Worm (Caenorhabditis elegans) whole organism, L3 larva: ENCODE data around the gene C02B8.7.
"Not testable (repeated sequence)": the region's sequence is repeated elsewhere in the genome, so short reads cannot be mapped to it uniquely, and the experiment has no call there.

Source experiments
- R02D3.7 ChIP-seq: fragments of 150-350 bp; optimal IDR thresholded peaks from 2 replicates; lab custom pipeline; 2014; ENCODE audit warnings: missing biosample characterization, missing genetic modification characterization
- ZK546.5 ChIP-seq: sonication (generic microtip); optimal IDR thresholded peaks from 2 replicates; lab custom pipeline; 2017; ENCODE audit warnings: missing biosample characterization, missing genetic modification characterization
- aly-2 ChIP-seq: fragments of 150-350 bp; optimal IDR thresholded peaks from 2 replicates; lab custom pipeline; 2014; ENCODE audit warnings: missing biosample characterization, missing genetic modification characterization
- ceh-16 ChIP-seq: sonication (generic microtip); optimal IDR thresholded peaks from 2 replicates; lab custom pipeline; 2017; ENCODE audit warnings: missing biosample characterization, missing genetic modification characterization
- ceh-28 ChIP-seq: fragments of 150-350 bp; optimal IDR thresholded peaks from 2 replicates; lab custom pipeline; 2014; ENCODE audit warnings: missing biosample characterization, missing genetic modification reagents, missing genetic modification characterization
- daf-12 ChIP-seq: fragments of 150-350 bp; optimal IDR thresholded peaks from 2 replicates; lab custom pipeline; 2014; ENCODE audit warnings: missing biosample characterization, missing genetic modification reagents, missing genetic modification characterization
- egl-27 ChIP-seq: sonication (generic microtip); optimal IDR thresholded peaks from 4 replicates; lab custom pipeline; 2017; ENCODE audit warnings: missing biosample characterization, missing genetic modification reagents, missing genetic modification characterization
- egl-5 ChIP-seq: fragments of 150-350 bp; optimal IDR thresholded peaks from 2 replicates; lab custom pipeline; 2017; ENCODE audit warnings: missing biosample characterization, missing genetic modification reagents, missing genetic modification characterization, inconsistent platforms
- elt-1 ChIP-seq: fragments of 150-350 bp; optimal IDR thresholded peaks from 2 replicates; lab custom pipeline; 2014; ENCODE audit warnings: missing biosample characterization, missing genetic modification characterization
- elt-2 ChIP-seq: sonication (generic microtip); optimal IDR thresholded peaks from 2 replicates; lab custom pipeline; 2016; ENCODE audit warnings: missing genetic modification reagents, mild to moderate bottlenecking, missing genetic modification characterization, missing compliant biosample characterization
- elt-3 ChIP-seq, 3 experiments: fragments of 150-350 bp in 1 of 3; sonication (generic microtip) in 2 of 3; optimal IDR thresholded peaks; 2 replicates in 2 of 3; 4 replicates in 1 of 3; lab custom pipeline; 2014 to 2017; ENCODE audit warnings: missing biosample characterization in 3 of 3, missing genetic modification characterization in 3 of 3
- eor-1 ChIP-seq, 2 experiments: fragments of 150-350 bp; optimal IDR thresholded peaks; 2 replicates each; lab custom pipeline; 2014 to 2018; ENCODE audit warnings: missing biosample characterization in 2 of 2, missing genetic modification characterization in 2 of 2
- fkh-10 ChIP-seq: sonication (generic microtip); optimal IDR thresholded peaks from 2 replicates; lab custom pipeline; 2017; ENCODE audit warnings: missing biosample characterization, missing genetic modification reagents, missing genetic modification characterization
- fkh-2 ChIP-seq: fragments of 150-350 bp; optimal IDR thresholded peaks from 2 replicates; lab custom pipeline; 2014; ENCODE audit warnings: missing biosample characterization, missing genetic modification reagents, missing genetic modification characterization
- fos-1 ChIP-seq: fragments of 150-350 bp; optimal IDR thresholded peaks from 2 replicates; lab custom pipeline; 2014; ENCODE audit warnings: missing biosample characterization, missing genetic modification characterization
- hmg-11 ChIP-seq: sonication (generic microtip); optimal IDR thresholded peaks from 2 replicates; lab custom pipeline; 2016; ENCODE audit warnings: missing genetic modification characterization, missing compliant biosample characterization
- lin-15B ChIP-seq: fragments of 150-350 bp; optimal IDR thresholded peaks from 2 replicates; lab custom pipeline; 2014; ENCODE audit warnings: missing biosample characterization, missing genetic modification characterization
- lin-39 ChIP-seq: fragments of 150-350 bp; optimal IDR thresholded peaks from 2 replicates; lab custom pipeline; 2018; ENCODE audit warnings: missing biosample characterization, missing genetic modification reagents, missing genetic modification characterization
- lsy-12 ChIP-seq: sonication (generic microtip); optimal IDR thresholded peaks from 2 replicates; lab custom pipeline; 2016; ENCODE audit warnings: mild to moderate bottlenecking, missing genetic modification characterization, missing compliant biosample characterization
- mdl-1 ChIP-seq: fragments of 150-350 bp; optimal IDR thresholded peaks from 2 replicates; lab custom pipeline; 2014; ENCODE audit warnings: missing biosample characterization, missing genetic modification characterization
- mml-1 ChIP-seq: fragments of 150-350 bp; sonication (generic microtip); optimal IDR thresholded peaks from 3 replicates; lab custom pipeline; 2014; ENCODE audit warnings: missing biosample characterization, missing genetic modification characterization
- nfya-1 ChIP-seq: sonication (generic microtip); optimal IDR thresholded peaks from 2 replicates; lab custom pipeline; 2017; ENCODE audit warnings: missing genetic modification characterization, mild to moderate bottlenecking, missing compliant biosample characterization, antibody characterized with exemption, moderate library complexity; ENCODE audit not compliant: insufficient read depth
- nhr-11 ChIP-seq: fragments of 150-350 bp; optimal IDR thresholded peaks from 2 replicates; lab custom pipeline; 2014; ENCODE audit warnings: missing biosample characterization, missing genetic modification characterization
- nhr-12 ChIP-seq: fragments of 150-350 bp; optimal IDR thresholded peaks from 2 replicates; lab custom pipeline; 2014; ENCODE audit warnings: missing biosample characterization, missing genetic modification characterization
- nhr-237 ChIP-seq: fragments of 150-350 bp; optimal IDR thresholded peaks from 2 replicates; lab custom pipeline; 2014; ENCODE audit warnings: missing biosample characterization, missing genetic modification characterization
- nhr-25 ChIP-seq: sonication (generic microtip); optimal IDR thresholded peaks from 2 replicates; lab custom pipeline; 2017; ENCODE audit warnings: missing biosample characterization, missing genetic modification characterization
- nhr-28 ChIP-seq: fragments of 150-350 bp; optimal IDR thresholded peaks from 2 replicates; lab custom pipeline; 2014; ENCODE audit warnings: missing biosample characterization, missing genetic modification characterization
- nhr-43 ChIP-seq: sonication (generic microtip); optimal IDR thresholded peaks from 2 replicates; lab custom pipeline; 2016; ENCODE audit warnings: mild to moderate bottlenecking, missing genetic modification characterization, missing compliant biosample characterization; ENCODE audit not compliant: poor library complexity, severe bottlenecking
- nhr-67 ChIP-seq: fragments of 150-350 bp; optimal IDR thresholded peaks from 2 replicates; lab custom pipeline; 2014; ENCODE audit warnings: missing biosample characterization, missing genetic modification characterization
- nhr-76 ChIP-seq: fragments of 150-350 bp; sonication (generic microtip); optimal IDR thresholded peaks from 5 replicates; lab custom pipeline; 2014; ENCODE audit warnings: missing biosample characterization, missing genetic modification characterization
- nhr-77 ChIP-seq: fragments of 150-350 bp; optimal IDR thresholded peaks from 2 replicates; lab custom pipeline; 2014; ENCODE audit warnings: missing biosample characterization, missing genetic modification characterization
- pha-4 ChIP-seq: fragments of 150-350 bp; optimal IDR thresholded peaks from 2 replicates; lab custom pipeline; 2014; ENCODE audit warnings: missing biosample characterization, missing genetic modification reagents, missing genetic modification characterization
- pqm-1 ChIP-seq: fragments of 150-350 bp; optimal IDR thresholded peaks from 2 replicates; lab custom pipeline; 2017; ENCODE audit warnings: missing biosample characterization, missing genetic modification characterization, inconsistent platforms
- sea-2 ChIP-seq: fragments of 150-350 bp; sonication (generic microtip); optimal IDR thresholded peaks from 4 replicates; lab custom pipeline; 2014; ENCODE audit warnings: missing biosample characterization, missing genetic modification reagents, missing genetic modification characterization
- snpc-4 ChIP-seq: fragments of 150-350 bp; optimal IDR thresholded peaks from 2 replicates; lab custom pipeline; 2014; ENCODE audit warnings: missing biosample characterization, missing genetic modification characterization
- tbx-2 ChIP-seq: sonication (generic microtip); optimal IDR thresholded peaks from 2 replicates; lab custom pipeline; 2016; ENCODE audit warnings: mild to moderate bottlenecking, missing genetic modification characterization, missing compliant biosample characterization
- unc-39 ChIP-seq: sonication (generic microtip); optimal IDR thresholded peaks from 4 replicates; lab custom pipeline; 2017; ENCODE audit warnings: missing biosample characterization, missing genetic modification characterization
- unc-62 ChIP-seq: fragments of 150-350 bp; sonication (generic microtip); optimal IDR thresholded peaks from 4 replicates; lab custom pipeline; 2014; ENCODE audit warnings: missing biosample characterization, missing genetic modification reagents, missing genetic modification characterization
- zag-1 ChIP-seq: fragments of 150-350 bp; optimal IDR thresholded peaks from 2 replicates; lab custom pipeline; 2014; ENCODE audit warnings: missing biosample characterization, missing genetic modification characterization
- ztf-4 ChIP-seq: fragments of 150-350 bp; optimal IDR thresholded peaks from 2 replicates; lab custom pipeline; 2014; ENCODE audit warnings: missing biosample characterization, missing genetic modification characterization

C02B8.7 gene

DNA sequence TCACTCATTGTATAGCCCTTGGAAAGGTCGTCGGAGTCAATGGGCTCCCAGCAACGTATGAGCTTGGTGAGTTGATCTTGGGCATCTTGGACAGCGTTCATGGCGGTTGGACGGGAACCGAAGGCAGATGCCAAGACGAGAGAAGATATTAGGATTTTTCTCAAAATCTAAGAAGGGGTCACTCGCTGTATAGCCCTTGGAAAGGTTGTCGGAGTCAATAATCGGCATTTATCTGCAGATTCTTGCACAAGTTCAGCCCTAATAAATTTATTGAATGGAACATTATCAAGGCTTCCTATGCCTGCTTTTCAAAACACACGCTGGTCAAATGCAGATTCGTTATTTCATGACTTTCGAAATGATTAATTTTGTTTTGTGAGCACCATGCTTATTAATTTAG is at the start of gene C02B8.7:
Gene C02B8.7, minus strand, starts transcription at position 101 of the 400 bp plus-strand sequence.
- no peak for TF ChIP-seq nhr-11 (tag; lab: Kevin White, UChicago)
- no peak for TF ChIP-seq unc-39 (tag; lab: Kevin White, UChicago)
- TF ChIP-seq sea-2 (GFP tag; lab: Kevin White, UChicago), result no peak
- no peak for TF ChIP-seq fkh-10 (GFP tag; lab: Kevin White, UChicago)
- no peak for TF ChIP-seq nhr-77 (tag; lab: Kevin White, UChicago)
- TF ChIP-seq elt-2, result no peak
- TF ChIP-seq egl-5, result no peak
- no peak for TF ChIP-seq pqm-1 (tag; lab: Kevin White, UChicago)
- no peak for TF ChIP-seq fos-1 (tag; lab: Kevin White, UChicago)
- no peak for TF ChIP-seq lin-15B (tag; lab: Kevin White, UChicago)

- TF ChIP-seq elt-1 (tag; lab: Kevin White, UChicago), result no peak
- TF ChIP-seq ztf-4 (tag; lab: Kevin White, UChicago), result no peak
- no peak for TF ChIP-seq R02D3.7 (tag; lab: Kevin White, UChicago)
- no peak for TF ChIP-seq nhr-25 (tag; lab: Kevin White, UChicago)
- no peak for TF ChIP-seq pha-4 (tag; lab: Kevin White, UChicago)
- no peak for TF ChIP-seq ZK546.5 (tag; lab: Kevin White, UChicago)
- TF ChIP-seq nhr-67 (tag; lab: Kevin White, UChicago), result no peak
- TF ChIP-seq lin-39, result no peak
- no peak for TF ChIP-seq fos-1 (tag; lab: Kevin White, UChicago)
- TF ChIP-seq lsy-12 (tag; lab: Kevin White, UChicago), result no peak
- no peak for TF ChIP-seq elt-3 (tag; optimal IDR thresholded peaks at IDR 0.05; lab: Kevin White, UChicago)
- no peak for TF ChIP-seq sea-2 (GFP tag; lab: Kevin White, UChicago)
- no peak for TF ChIP-seq ceh-28
- TF ChIP-seq, all 47 proteins: peak for 0
These were observed 47.4 kb upstream of the C02B8.7 start, which contains the start of gene C17H11.5 for ce11 chrX:8185037-8185436. Gene C17H11.5, minus strand, starts transcription at chrX:8185137.

- not testable (repeated sequence) for TF ChIP-seq elt-1 (tag; lab: Kevin White, UChicago); tbx-2 (tag; lab: Kevin White, UChicago); unc-62
These were observed 44.1 kb upstream of the C02B8.7 start, which contains the start of gene C17H11.4 for ce11 chrX:8181590-8182311. Gene C17H11.4, minus strand, starts transcription at chrX:8181640.

- TF ChIP-seq nhr-237 (no peak), nhr-43 (tag; lab: Kevin White, UChicago) (no peak), nhr-11 (tag; lab: Kevin White, UChicago) (no peak), mml-1 (no peak), nhr-28 (tag; lab: Kevin White, UChicago) (no peak), elt-2 (no peak), nhr-76 (no peak), snpc-4 (tag; lab: Kevin White, UChicago) (no peak), egl-27 (no peak), tbx-2 (tag; lab: Kevin White, UChicago) (no peak), aly-2 (tag; lab: Kevin White, UChicago) (no peak), zag-1 (tag; lab: Kevin White, UChicago) (no peak), lin-39 (no peak), ZK546.5 (tag; lab: Kevin White, UChicago) (no peak), eor-1 (tag; optimal IDR thresholded peaks at IDR 0.05; lab: Kevin White, UChicago) (no peak)
These were observed 35.9 kb upstream of the C02B8.7 start, which contains the start of gene C17H11.1 for ce11 chrX:8173610-8174009. Gene C17H11.1, plus strand, starts transcription at chrX:8173910.

DNA sequence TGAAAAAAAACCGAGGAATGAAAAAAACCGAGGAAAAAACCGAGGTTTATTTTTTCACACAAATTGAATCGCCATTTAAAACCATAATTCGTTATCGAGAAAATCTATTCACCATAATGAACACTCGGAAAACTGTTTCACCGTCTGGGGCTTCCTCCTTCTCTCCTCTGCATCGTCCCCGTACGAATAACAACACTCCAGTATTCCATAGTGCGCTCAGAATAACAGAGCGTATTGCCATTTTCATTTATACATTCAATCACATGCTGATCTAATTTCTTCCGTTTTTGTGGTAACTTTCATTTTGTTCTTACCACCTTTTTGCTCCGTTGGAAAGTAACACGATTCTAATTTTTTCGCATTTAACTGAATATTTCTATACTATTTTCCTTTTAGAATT is 31.9 kb upstream of the C02B8.7 start, which contains the start of gene C17H11.2:
Gene C17H11.2, plus strand, starts transcription at position 397 of the 400 bp plus-strand sequence.
- TF ChIP-seq R02D3.7 (tag; lab: Kevin White, UChicago), result no peak
- no peak for TF ChIP-seq tbx-2 (tag; lab: Kevin White, UChicago)
- TF ChIP-seq sea-2 (GFP tag; lab: Kevin White, UChicago), result no peak
- TF ChIP-seq lin-15B (tag; lab: Kevin White, UChicago), result no peak
- TF ChIP-seq mdl-1 (tag; lab: Kevin White, UChicago), result no peak
- no peak for TF ChIP-seq nhr-25 (tag; lab: Kevin White, UChicago)
- no peak for TF ChIP-seq nhr-11 (tag; lab: Kevin White, UChicago)
- peak; percentile 43 for TF ChIP-seq pha-4 (tag; lab: Kevin White, UChicago)
- peak; percentile 39 for TF ChIP-seq hmg-11 (tag; lab: Kevin White, UChicago)
- no peak for TF ChIP-seq ceh-28
- no peak for TF ChIP-seq lsy-12 (tag; lab: Kevin White, UChicago)
- TF ChIP-seq nhr-237, result no peak
- no peak for TF ChIP-seq fkh-2 (tag; lab: Kevin White, UChicago)
- TF ChIP-seq nfya-1 (tag; lab: Kevin White, UChicago), result no peak
- peak; percentile 33 for TF ChIP-seq elt-2
- no peak for TF ChIP-seq ceh-16 (tag; lab: Kevin White, UChicago)
- TF ChIP-seq nhr-12 (tag; lab: Kevin White, UChicago), result no peak
- no peak for TF ChIP-seq ZK546.5 (tag; lab: Kevin White, UChicago)
- no peak for TF ChIP-seq nhr-28 (tag; lab: Kevin White, UChicago)
- no peak for TF ChIP-seq elt-3 (tag; optimal IDR thresholded peaks at IDR 0.05; lab: Kevin White, UChicago)
- no peak for TF ChIP-seq egl-5
- no peak for TF ChIP-seq nhr-43 (tag; lab: Kevin White, UChicago)
- TF ChIP-seq elt-1 (tag; lab: Kevin White, UChicago), result no peak
- TF ChIP-seq unc-39 (tag; lab: Kevin White, UChicago), result no peak
- no peak for TF ChIP-seq aly-2 (tag; lab: Kevin White, UChicago)
- no peak for TF ChIP-seq daf-12
